Worm (Caenorhabditis elegans) whole organism, L3 larva: ENCODE results near the gene F54C9.11.

ENCODE experiments used
- ZK546.5 ChIP-seq: sonication (generic microtip); optimal IDR thresholded peaks from 2 replicates; lab custom pipeline; 2017; ENCODE audit warnings: missing biosample characterization, missing genetic modification characterization
- aly-2 ChIP-seq: fragments of 150-350 bp; optimal IDR thresholded peaks from 2 replicates; lab custom pipeline; 2014; ENCODE audit warnings: missing biosample characterization, missing genetic modification characterization
- daf-12 ChIP-seq: fragments of 150-350 bp; optimal IDR thresholded peaks from 2 replicates; lab custom pipeline; 2014; ENCODE audit warnings: missing biosample characterization, missing genetic modification reagents, missing genetic modification characterization
- elt-3 ChIP-seq, 3 experiments: fragments of 150-350 bp in 1 of 3; sonication (generic microtip) in 2 of 3; optimal IDR thresholded peaks; 2 replicates in 2 of 3; 4 replicates in 1 of 3; lab custom pipeline; 2014 to 2017; ENCODE audit warnings: missing biosample characterization in 3 of 3, missing genetic modification characterization in 3 of 3
- fos-1 ChIP-seq: fragments of 150-350 bp; optimal IDR thresholded peaks from 2 replicates; lab custom pipeline; 2014; ENCODE audit warnings: missing biosample characterization, missing genetic modification characterization
- lin-39 ChIP-seq: fragments of 150-350 bp; optimal IDR thresholded peaks from 2 replicates; lab custom pipeline; 2018; ENCODE audit warnings: missing biosample characterization, missing genetic modification reagents, missing genetic modification characterization
- lsy-12 ChIP-seq: sonication (generic microtip); optimal IDR thresholded peaks from 2 replicates; lab custom pipeline; 2016; ENCODE audit warnings: mild to moderate bottlenecking, missing genetic modification characterization, missing compliant biosample characterization
- nfya-1 ChIP-seq: sonication (generic microtip); optimal IDR thresholded peaks from 2 replicates; lab custom pipeline; 2017; ENCODE audit warnings: missing genetic modification characterization, mild to moderate bottlenecking, missing compliant biosample characterization, antibody characterized with exemption, moderate library complexity; ENCODE audit not compliant: insufficient read depth
- nhr-76 ChIP-seq: fragments of 150-350 bp; sonication (generic microtip); optimal IDR thresholded peaks from 5 replicates; lab custom pipeline; 2014; ENCODE audit warnings: missing biosample characterization, missing genetic modification characterization
- pha-4 ChIP-seq: fragments of 150-350 bp; optimal IDR thresholded peaks from 2 replicates; lab custom pipeline; 2014; ENCODE audit warnings: missing biosample characterization, missing genetic modification reagents, missing genetic modification characterization
- tbx-2 ChIP-seq: sonication (generic microtip); optimal IDR thresholded peaks from 2 replicates; lab custom pipeline; 2016; ENCODE audit warnings: mild to moderate bottlenecking, missing genetic modification characterization, missing compliant biosample characterization
- unc-39 ChIP-seq: sonication (generic microtip); optimal IDR thresholded peaks from 4 replicates; lab custom pipeline; 2017; ENCODE audit warnings: missing biosample characterization, missing genetic modification characterization
- unc-62 ChIP-seq: fragments of 150-350 bp; sonication (generic microtip); optimal IDR thresholded peaks from 4 replicates; lab custom pipeline; 2014; ENCODE audit warnings: missing biosample characterization, missing genetic modification reagents, missing genetic modification characterization
- ztf-11 ChIP-seq: fragments of 150-350 bp; optimal IDR thresholded peaks from 2 replicates; lab custom pipeline; 2014; ENCODE audit warnings: missing biosample characterization, missing genetic modification characterization

- TF ChIP-seq lin-39 (tag; lab: Kevin White, UChicago) = no peak
- no peak for TF ChIP-seq nhr-76 (tag; lab: Kevin White, UChicago)
- TF ChIP-seq lsy-12 (tag; lab: Kevin White, UChicago) = no peak
- no peak for TF ChIP-seq ztf-11 (tag; lab: Kevin White, UChicago)
- no peak for TF ChIP-seq elt-3 (tag; optimal IDR thresholded peaks at IDR 0.05; lab: Kevin White, UChicago)
- TF ChIP-seq unc-62 (GFP tag; lab: Kevin White, UChicago) = no peak
- no peak for TF ChIP-seq nfya-1 (tag; lab: Kevin White, UChicago)
- TF ChIP-seq ZK546.5 (tag; lab: Kevin White, UChicago) = no peak
- TF ChIP-seq daf-12 (tag; lab: Kevin White, UChicago) = no peak
- no peak for TF ChIP-seq tbx-2 (tag; lab: Kevin White, UChicago)
- TF ChIP-seq unc-39 (tag; lab: Kevin White, UChicago) = no peak
- no peak for TF ChIP-seq fos-1
- no peak for TF ChIP-seq aly-2
- no peak for TF ChIP-seq pha-4 (tag; lab: Kevin White, UChicago)
These were observed 44.5 kb downstream of the F54C9.11 start, which contains the start of gene pqn-73 for ce11 chrII:8540412-8540811.
